Fruit fly (Drosophila melanogaster) whole organism, pupa: ENCODE data around the gene Muted.

Source experiments
- CG10348 ChIP-seq: fragments of 200-800 bp; sonication (Bioruptor generic); IDR thresholded peaks from 2 replicates; pipeline ENCODE4 v1.3.6; 2022; ENCODE audit warnings: missing biosample characterization, missing genetic modification characterization
- CG12605 ChIP-seq: fragments of 200-800 bp; sonication (Bioruptor generic); IDR thresholded peaks from 2 replicates; pipeline ENCODE4 v1.3.6; 2022; ENCODE audit warnings: missing biosample characterization, missing genetic modification characterization
- CG13204 ChIP-seq: fragments of 200-800 bp; sonication (Bioruptor generic); optimal IDR thresholded peaks from 2 replicates; lab custom pipeline; 2018; ENCODE audit warnings: missing biosample characterization, mild to moderate bottlenecking, missing genetic modification characterization, moderate library complexity
- CG14655 ChIP-seq: fragments of 200-800 bp; sonication (Bioruptor generic); optimal IDR thresholded peaks from 3 replicates; lab custom pipeline; 2017; ENCODE audit warnings: mild to moderate bottlenecking, missing biosample characterization, missing genetic modification reagents, missing genetic modification characterization
- CG15710 ChIP-seq: fragments of 200-800 bp; sonication (Bioruptor generic); optimal IDR thresholded peaks from 2 replicates; lab custom pipeline; 2018; ENCODE audit warnings: missing biosample characterization, mild to moderate bottlenecking, missing genetic modification characterization, moderate library complexity
- CG17806 ChIP-seq: fragments of 200-800 bp; sonication (Bioruptor generic); optimal IDR thresholded peaks from 2 replicates; lab custom pipeline; 2018; ENCODE audit warnings: missing biosample characterization, mild to moderate bottlenecking, missing genetic modification characterization, moderate library complexity
- CG32121 ChIP-seq: fragments of 200-800 bp; sonication (Bioruptor generic); IDR thresholded peaks from 2 replicates; pipeline ENCODE4 v1.3.6; 2022; ENCODE audit warnings: missing biosample characterization, missing genetic modification characterization
- CG34367 ChIP-seq: fragments of 200-800 bp; sonication (Bioruptor generic); optimal IDR thresholded peaks from 2 replicates; lab custom pipeline; 2018; ENCODE audit warnings: missing biosample characterization, mild to moderate bottlenecking, missing genetic modification characterization
- CG4496 ChIP-seq: fragments of 200-800 bp; sonication (Bioruptor generic); IDR thresholded peaks from 3 replicates; pipeline ENCODE4 v1.3.6; 2022; ENCODE audit warnings: missing biosample characterization, missing genetic modification characterization
- CG8159 ChIP-seq: fragments of 200-800 bp; sonication (Bioruptor generic); optimal IDR thresholded peaks from 3 replicates; lab custom pipeline; 2018; ENCODE audit warnings: missing biosample characterization, mild to moderate bottlenecking, missing genetic modification characterization, moderate library complexity
- CG8301 ChIP-seq: fragments of 200-800 bp; sonication (Bioruptor generic); optimal IDR thresholded peaks from 2 replicates; lab custom pipeline; 2018; ENCODE audit warnings: missing biosample characterization, mild to moderate bottlenecking, missing genetic modification characterization
- CG9948 ChIP-seq: fragments of 200-800 bp; sonication (Bioruptor generic); optimal IDR thresholded peaks from 2 replicates; lab custom pipeline; 2018; ENCODE audit warnings: missing biosample characterization, mild to moderate bottlenecking, missing genetic modification characterization, moderate library complexity
- D1 ChIP-seq: fragments of 200-800 bp; sonication (Bioruptor generic); optimal IDR thresholded peaks from 2 replicates; lab custom pipeline; 2018; ENCODE audit warnings: missing biosample characterization, mild to moderate bottlenecking, missing genetic modification characterization, moderate library complexity
- EcR ChIP-seq: fragments of 200-800 bp; sonication (Bioruptor generic); optimal IDR thresholded peaks from 3 replicates; lab custom pipeline; 2019; ENCODE audit warnings: missing biosample characterization, missing genetic modification characterization, mild to moderate bottlenecking, moderate library complexity, missing genetic modification reagents
- Ets98B ChIP-seq: fragments of 200-800 bp; sonication (Bioruptor generic); IDR thresholded peaks from 2 replicates; pipeline ENCODE4 v1.3.6; 2022; ENCODE audit warnings: missing biosample characterization, missing genetic modification characterization
- Pif1A ChIP-seq: fragments of 200-800 bp; sonication (Bioruptor generic); optimal IDR thresholded peaks from 3 replicates; lab custom pipeline; 2016; ENCODE audit warnings: missing biosample characterization, missing genetic modification characterization
- Pif1B ChIP-seq: fragments of 200-800 bp; sonication (Bioruptor generic); optimal IDR thresholded peaks from 3 replicates; lab custom pipeline; 2016; ENCODE audit warnings: missing biosample characterization, missing genetic modification characterization
- Snoo ChIP-seq: fragments of 200-800 bp; sonication (Bioruptor generic); optimal IDR thresholded peaks from 3 replicates; lab custom pipeline; 2017; ENCODE audit warnings: missing biosample characterization, mild to moderate bottlenecking, missing genetic modification characterization, inconsistent platforms
- fd96Ca ChIP-seq: fragments of 200-800 bp; sonication (Bioruptor generic); IDR thresholded peaks from 3 replicates; pipeline ENCODE4 v1.3.6; 2022; ENCODE audit warnings: missing biosample characterization, missing genetic modification characterization
- gl ChIP-seq: fragments of 200-800 bp; sonication (Bioruptor generic); optimal IDR thresholded peaks from 2 replicates; lab custom pipeline; 2018; ENCODE audit warnings: missing biosample characterization, mild to moderate bottlenecking, missing genetic modification characterization
- rn ChIP-seq: fragments of 200-800 bp; sonication (Bioruptor generic); IDR thresholded peaks from 2 replicates; pipeline ENCODE4 v1.3.6; 2022; ENCODE audit warnings: missing biosample characterization, missing genetic modification characterization

Muted gene

dm6 chr3R:22362218-22362907, at the start of gene Muted, which contains the start of the genes JMJD6 and CG7071:
Muted (plus strand) TSS chr3R:22362620.
JMJD6 (minus strand) TSS chr3R:22362371.
CG7071 (plus strand) TSS chr3R:22362620.
- peak; percentile 85 for TF ChIP-seq Ets98B
- TF ChIP-seq Pif1A (GFP tag; lab: Kevin White, UChicago): peak; percentile 87
- TF ChIP-seq CG4496 (GFP tag; lab: Robert Waterston, UW): peak; percentile 94
- TF ChIP-seq gl (tag; lab: Kevin White, UChicago): peak; percentile 43
- no peak for TF ChIP-seq EcR (GFP tag; lab: Kevin White, UChicago)
- TF ChIP-seq CG17806 (tag; lab: Kevin White, UChicago): peak; percentile 83
- peak; percentile 36; the same call in 1 of the 2 replicates for TF ChIP-seq CG12605 (GFP tag; lab: Robert Waterston, UW)
- TF ChIP-seq Pif1B (GFP tag; lab: Kevin White, UChicago): peak; percentile 74
- TF ChIP-seq CG15710 (tag; lab: Kevin White, UChicago): peak; percentile 81
- TF ChIP-seq D1 (tag; lab: Kevin White, UChicago): no peak
- TF ChIP-seq Snoo: peak; percentile 73
- TF ChIP-seq fd96Ca: peak; percentile 87; the same call in 2 of the 3 replicates
- TF ChIP-seq CG8159 (tag; lab: Kevin White, UChicago): peak; percentile 78
- TF ChIP-seq CG32121 (GFP tag; lab: Robert Waterston, UW): peak; percentile 85
- peak; percentile 74 for TF ChIP-seq CG9948 (tag; lab: Kevin White, UChicago)
- no peak; the same call in 1 of the 2 replicates for TF ChIP-seq CG10348
- TF ChIP-seq CG8301 (tag; lab: Kevin White, UChicago): peak; percentile 77
- peak; percentile 83 for TF ChIP-seq CG14655 (GFP tag; lab: Kevin White, UChicago)
- TF ChIP-seq CG34367 (tag; lab: Kevin White, UChicago): peak; percentile 65
- TF ChIP-seq rn: peak; percentile 82
- TF ChIP-seq CG13204 (GFP tag; lab: Kevin White, UChicago): no peak

- no peak for TF ChIP-seq gl (tag; lab: Kevin White, UChicago)
- TF ChIP-seq CG9948 (tag; lab: Kevin White, UChicago): no peak
- no peak for TF ChIP-seq CG32121 (GFP tag; lab: Robert Waterston, UW)
These were observed 38.4 kb upstream of the Muted start, which contains the start of gene CG34377 for dm6 chr3R:22323994-22324393. CG34377 (minus strand) TSS chr3R:22324094.

- TF ChIP-seq CG15710 (tag; lab: Kevin White, UChicago) (peak; percentile 76), rn (no peak), CG17806 (tag; lab: Kevin White, UChicago) (peak; percentile 79), Ets98B (peak; percentile 27; the same call in 1 of the 2 replicates), Snoo (peak; percentile 46), CG4496 (GFP tag; lab: Robert Waterston, UW) (peak; percentile 68; the same call in 2 of the 3 replicates), gl (tag; lab: Kevin White, UChicago) (no peak), EcR (GFP tag; lab: Kevin White, UChicago) (no peak), CG13204 (GFP tag; lab: Kevin White, UChicago) (peak; percentile 56), CG14655 (GFP tag; lab: Kevin White, UChicago) (peak; percentile 81), CG12605 (GFP tag; lab: Robert Waterston, UW) (peak; percentile 15; the same call in 1 of the 2 replicates), fd96Ca (peak; percentile 64; the same call in 2 of the 3 replicates), CG10348 (no peak), CG34367 (tag; lab: Kevin White, UChicago) (peak; percentile 63), CG9948 (tag; lab: Kevin White, UChicago) (peak; percentile 78), CG32121 (GFP tag; lab: Robert Waterston, UW) (peak; percentile 55; the same call in 1 of the 2 replicates), D1 (tag; lab: Kevin White, UChicago) (no peak), Pif1B (GFP tag; lab: Kevin White, UChicago) (peak; percentile 7), Pif1A (GFP tag; lab: Kevin White, UChicago) (no peak), CG8159 (tag; lab: Kevin White, UChicago) (peak; percentile 83), CG8301 (tag; lab: Kevin White, UChicago) (peak; percentile 59)
These were observed 37.7 kb upstream of the Muted start for dm6 chr3R:22324736-22325135.

dm6 chr3R:22328665-22329350, 33.6 kb upstream of the Muted start, which contains the start of gene CG7080:
CG7080 (plus strand) TSS chr3R:22329300.
- peak; percentile 14 for TF ChIP-seq CG14655 (GFP tag; lab: Kevin White, UChicago)
- no peak for TF ChIP-seq rn
- peak; percentile 25 for TF ChIP-seq CG8159 (tag; lab: Kevin White, UChicago)
- no peak for TF ChIP-seq CG10348
- TF ChIP-seq fd96Ca: no peak
- peak; percentile 12 for TF ChIP-seq Pif1A (GFP tag; lab: Kevin White, UChicago)
- no peak for TF ChIP-seq gl (tag; lab: Kevin White, UChicago)
- TF ChIP-seq D1 (tag; lab: Kevin White, UChicago): no peak
- no peak for TF ChIP-seq CG12605 (GFP tag; lab: Robert Waterston, UW)
- no peak for TF ChIP-seq Ets98B
- no peak for TF ChIP-seq CG34367 (tag; lab: Kevin White, UChicago)
- TF ChIP-seq Pif1B (GFP tag; lab: Kevin White, UChicago): no peak
- TF ChIP-seq CG13204 (GFP tag; lab: Kevin White, UChicago): no peak
- no peak for TF ChIP-seq Snoo
- TF ChIP-seq CG9948 (tag; lab: Kevin White, UChicago): no peak
- TF ChIP-seq CG8301 (tag; lab: Kevin White, UChicago): no peak
- TF ChIP-seq EcR (GFP tag; lab: Kevin White, UChicago): no peak
- TF ChIP-seq CG17806 (tag; lab: Kevin White, UChicago): no peak
